Worm (Caenorhabditis elegans) whole organism, late embryonic: ENCODE data around the gene sri-53.

Source experiments
- lin-11 ChIP-seq: fragments of 200-800 bp; sonication (Bioruptor generic); optimal IDR thresholded peaks from 2 replicates; lab custom pipeline; 2018; ENCODE audit warnings: mild to moderate bottlenecking, missing genetic modification characterization, missing compliant biosample characterization
- pag-3 ChIP-seq: sonication (generic microtip); optimal IDR thresholded peaks from 2 replicates; lab custom pipeline; 2016; ENCODE audit warnings: missing compliant biosample characterization, missing genetic modification characterization, borderline replicate concordance

ce11 chrII:3222686-3223085 is 20.3 kb upstream of the sri-53 start, which contains the start of gene ZC239.13:
- TF ChIP-seq lin-11 (tag; lab: Kevin White, UChicago) (no peak), pag-3 (tag; lab: Kevin White, UChicago) (no peak)
